Worm (Caenorhabditis elegans) whole organism, L4/young adult: ENCODE results near the gene ttll-5.

Experiments
- dao-5 ChIP-seq: sonication (generic microtip); optimal IDR thresholded peaks from 2 replicates; lab custom pipeline; 2016; ENCODE audit warnings: missing genotype, missing genetic modification characterization, moderate library complexity, missing compliant biosample characterization
- him-1 ChIP-seq: sonication (generic microtip); optimal IDR thresholded peaks from 2 replicates; lab custom pipeline; 2016; ENCODE audit warnings: missing genotype, missing genetic modification reagents, missing genetic modification characterization, missing compliant biosample characterization

DNA sequence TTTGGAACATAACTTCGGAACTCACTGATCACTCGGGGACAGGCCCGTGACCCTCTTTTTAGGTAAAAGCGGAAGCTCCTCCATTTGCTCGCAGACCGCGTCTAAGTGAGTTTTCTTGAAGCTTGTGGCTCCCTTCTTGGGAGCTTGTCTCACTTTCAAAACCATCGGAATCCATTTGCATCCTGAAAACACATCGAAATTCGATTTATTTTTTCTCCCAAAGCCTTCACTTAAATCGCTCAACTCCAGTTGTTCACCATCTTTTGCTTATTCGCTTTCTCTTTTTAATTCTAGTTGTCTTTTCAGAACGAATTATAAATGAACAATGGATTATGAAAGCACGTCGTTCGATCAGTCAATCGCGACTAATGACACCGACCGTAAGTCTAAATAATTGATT lies 49.6 kb upstream of the ttll-5 start, which contains the start of gene T11F9.1:
- TF ChIP-seq dao-5 (tag; lab: Kevin White, UChicago), result no peak
- no peak for TF ChIP-seq him-1 (tag; lab: Kevin White, UChicago)
